Fruit fly (Drosophila melanogaster) whole organism, embryonic: ENCODE data around the gene superdeath.

Source experiments
- Abd-B ChIP-seq: fragments of 200-800 bp; sonication (Bioruptor generic); optimal IDR thresholded peaks from 2 replicates; lab custom pipeline; 2018; ENCODE audit warnings: missing biosample characterization, mild to moderate bottlenecking, missing genetic modification characterization, moderate library complexity
- CG10366 ChIP-seq: fragments of 200-800 bp; sonication (Bioruptor generic); IDR thresholded peaks from 2 replicates; pipeline ENCODE4 v1.3.6; 2022; ENCODE audit warnings: missing biosample characterization, missing genetic modification characterization
- CG12155 ChIP-seq: fragments of 200-800 bp; sonication (Bioruptor generic); optimal IDR thresholded peaks from 3 replicates; lab custom pipeline; 2016; ENCODE audit warnings: missing biosample characterization, missing genetic modification characterization
- CG12942 ChIP-seq: fragments of 200-800 bp; sonication (Bioruptor generic); optimal IDR thresholded peaks from 3 replicates; lab custom pipeline; 2016; ENCODE audit warnings: missing biosample characterization, missing genetic modification characterization
- CG14965 ChIP-seq: fragments of 200-800 bp; sonication (Bioruptor generic); optimal IDR thresholded peaks from 2 replicates; lab custom pipeline; 2016; ENCODE audit warnings: missing biosample characterization, missing genetic modification characterization, borderline replicate concordance
- CG15073 ChIP-seq: fragments of 200-800 bp; sonication (Bioruptor generic); optimal IDR thresholded peaks from 2 replicates; lab custom pipeline; 2016; ENCODE audit warnings: missing biosample characterization, missing genetic modification characterization
- CG15601 ChIP-seq: fragments of 200-800 bp; sonication (Bioruptor generic); optimal IDR thresholded peaks from 3 replicates; lab custom pipeline; 2019; ENCODE audit warnings: missing biosample characterization, mild to moderate bottlenecking, missing genetic modification characterization, moderate library complexity
- CG17328 ChIP-seq: fragments of 200-800 bp; sonication (Bioruptor generic); IDR thresholded peaks from 2 replicates; pipeline ENCODE4 v1.3.6; 2022; ENCODE audit warnings: missing biosample characterization, missing genetic modification characterization
- CG18262 ChIP-seq: fragments of 200-800 bp; optimal IDR thresholded peaks from 3 replicates; lab custom pipeline; 2019; ENCODE audit warnings: missing biosample characterization, mild to moderate bottlenecking, missing genetic modification characterization, moderate library complexity
- CG2678 ChIP-seq: fragments of 200-800 bp; sonication (Bioruptor generic); optimal IDR thresholded peaks from 3 replicates; lab custom pipeline; 2019; ENCODE audit warnings: missing biosample characterization, mild to moderate bottlenecking, missing genetic modification characterization, moderate library complexity
- CG2712 ChIP-seq: fragments of 200-800 bp; optimal IDR thresholded peaks from 3 replicates; lab custom pipeline; 2019; ENCODE audit warnings: missing biosample characterization, mild to moderate bottlenecking, missing genetic modification characterization, moderate library complexity
- CG30020 ChIP-seq: fragments of 200-800 bp; optimal IDR thresholded peaks from 2 replicates; lab custom pipeline; 2019; ENCODE audit warnings: missing biosample characterization, mild to moderate bottlenecking, missing genetic modification characterization, moderate library complexity
- CG3163 ChIP-seq: fragments of 200-800 bp; sonication (Bioruptor generic); optimal IDR thresholded peaks from 3 replicates; lab custom pipeline; 2016; ENCODE audit warnings: missing biosample characterization, missing genetic modification characterization
- CG4360 ChIP-seq: fragments of 200-800 bp; sonication (Bioruptor generic); IDR thresholded peaks from 2 replicates; pipeline ENCODE4 v1.3.6; 2022; ENCODE audit warnings: missing biosample characterization, missing genetic modification characterization
- CG6254 ChIP-seq: fragments of 200-800 bp; sonication (Bioruptor generic); optimal IDR thresholded peaks from 3 replicates; lab custom pipeline; 2017; ENCODE audit warnings: mild to moderate bottlenecking, missing biosample characterization, missing genetic modification reagents, missing genetic modification characterization
- CG6272 ChIP-seq: fragments of 200-800 bp; sonication (Bioruptor generic); IDR thresholded peaks from 2 replicates; pipeline ENCODE4 v1.3.6; 2022; ENCODE audit warnings: missing biosample characterization, missing genetic modification characterization
- CG6654 ChIP-seq: fragments of 200-800 bp; sonication (Bioruptor generic); optimal IDR thresholded peaks from 2 replicates; lab custom pipeline; 2017; ENCODE audit warnings: missing biosample characterization, mild to moderate bottlenecking, missing genetic modification characterization
- CoRest ChIP-seq: fragments of 200-800 bp; sonication (Bioruptor generic); optimal IDR thresholded peaks from 3 replicates; lab custom pipeline; 2018; ENCODE audit warnings: missing biosample characterization, mild to moderate bottlenecking, missing genetic modification characterization, moderate library complexity
- CrebB ChIP-seq: fragments of 200-800 bp; sonication (Bioruptor generic); optimal IDR thresholded peaks from 3 replicates; lab custom pipeline; 2018; ENCODE audit warnings: missing biosample characterization, mild to moderate bottlenecking, missing genetic modification characterization
- D19B ChIP-seq: fragments of 200-800 bp; sonication (Bioruptor generic); optimal IDR thresholded peaks from 2 replicates; lab custom pipeline; 2017; ENCODE audit warnings: missing biosample characterization, mild to moderate bottlenecking, missing genetic modification characterization
- Deaf1 ChIP-seq: fragments of 200-800 bp; optimal IDR thresholded peaks from 3 replicates; lab custom pipeline; 2019; ENCODE audit warnings: missing biosample characterization, mild to moderate bottlenecking, missing genetic modification characterization, moderate library complexity
- HmgZ ChIP-seq: fragments of 200-800 bp; sonication (Bioruptor generic); optimal IDR thresholded peaks from 2 replicates; lab custom pipeline; 2018; ENCODE audit warnings: missing biosample characterization, mild to moderate bottlenecking, missing genetic modification characterization
- Nf-YC ChIP-seq: fragments of 200-800 bp; optimal IDR thresholded peaks from 3 replicates; lab custom pipeline; 2019; ENCODE audit warnings: missing biosample characterization, mild to moderate bottlenecking, missing genetic modification characterization, moderate library complexity
- Optix ChIP-seq: fragments of 200-800 bp; sonication (Bioruptor generic); IDR thresholded peaks from 3 replicates; pipeline ENCODE4 v1.3.6; 2022; ENCODE audit warnings: missing biosample characterization, missing genetic modification characterization
- Sox100B ChIP-seq: fragments of 200-800 bp; sonication (Bioruptor generic); optimal IDR thresholded peaks from 3 replicates; lab custom pipeline; 2018; ENCODE audit warnings: missing biosample characterization, mild to moderate bottlenecking, missing genetic modification characterization
- Spps ChIP-seq: fragments of 200-800 bp; sonication (Bioruptor generic); optimal IDR thresholded peaks from 2 replicates; lab custom pipeline; 2018; ENCODE audit warnings: missing biosample characterization, mild to moderate bottlenecking, missing genetic modification characterization
- Xrp1 ChIP-seq: fragments of 200-800 bp; sonication (Bioruptor generic); IDR thresholded peaks from 2 replicates; pipeline ENCODE4 v1.3.6; 2022; ENCODE audit warnings: missing biosample characterization, missing genetic modification characterization
- ato ChIP-seq: fragments of 200-800 bp; sonication (Bioruptor generic); IDR thresholded peaks from 2 replicates; pipeline ENCODE4 v1.3.6; 2022; ENCODE audit warnings: missing biosample characterization, missing genetic modification characterization; ENCODE audit not compliant: partially characterized antibody
- chm ChIP-seq: fragments of 200-800 bp; sonication (Bioruptor generic); IDR thresholded peaks from 2 replicates; pipeline ENCODE4 v1.3.6; 2022; ENCODE audit warnings: missing biosample characterization, missing genetic modification characterization
- fd102C ChIP-seq: fragments of 200-800 bp; sonication (Bioruptor generic); optimal IDR thresholded peaks from 2 replicates; lab custom pipeline; 2018; ENCODE audit warnings: missing biosample characterization, mild to moderate bottlenecking, missing genetic modification characterization, moderate library complexity
- gcm2 ChIP-seq: fragments of 200-800 bp; sonication (Bioruptor generic); optimal IDR thresholded peaks from 2 replicates; lab custom pipeline; 2016; ENCODE audit warnings: missing biosample characterization, missing genetic modification characterization
- grau ChIP-seq: fragments of 200-800 bp; optimal IDR thresholded peaks from 3 replicates; lab custom pipeline; 2019; ENCODE audit warnings: missing biosample characterization, mild to moderate bottlenecking, missing genetic modification characterization, moderate library complexity
- gro ChIP-seq: fragments of 200-800 bp; sonication (Bioruptor generic); optimal IDR thresholded peaks from 2 replicates; lab custom pipeline; 2016; ENCODE audit warnings: missing biosample characterization, missing genetic modification characterization
- gsb-n ChIP-seq: fragments of 200-800 bp; sonication (Bioruptor generic); optimal IDR thresholded peaks from 3 replicates; lab custom pipeline; 2018; ENCODE audit warnings: missing biosample characterization, mild to moderate bottlenecking, missing genetic modification characterization
- hkb ChIP-seq, 2 experiments: fragments of 200-800 bp in 1 of 2; fragments of >200 bp in 1 of 2; sonication (Bioruptor generic) in 1 of 2; IDR thresholded peaks in 1 of 2; optimal IDR thresholded peaks in 1 of 2; 2 replicates each; pipeline versions ENCODE4 v1.3.6 to Lab custom; 2017 to 2022; ENCODE audit warnings: missing biosample characterization in 1 of 2, missing genetic modification characterization in 1 of 2
- hth ChIP-seq: fragments of >200 bp; optimal IDR thresholded peaks from 2 replicates; lab custom pipeline; 2017; ENCODE audit warnings: inconsistent platforms
- jing ChIP-seq: fragments of 200-800 bp; sonication (Bioruptor generic); optimal IDR thresholded peaks from 2 replicates; lab custom pipeline; 2018; ENCODE audit warnings: missing biosample characterization, mild to moderate bottlenecking, missing genetic modification characterization
- kah ChIP-seq: fragments of 200-800 bp; sonication (Bioruptor generic); optimal IDR thresholded peaks from 2 replicates; lab custom pipeline; 2018; ENCODE audit warnings: missing biosample characterization, mild to moderate bottlenecking, missing genetic modification characterization
- kay ChIP-seq: fragments of 200-800 bp; sonication (Bioruptor generic); optimal IDR thresholded peaks from 2 replicates; lab custom pipeline; 2016; ENCODE audit warnings: missing biosample characterization, missing genetic modification characterization
- klu ChIP-seq: fragments of 200-800 bp; sonication (Bioruptor generic); IDR thresholded peaks from 2 replicates; pipeline ENCODE4 v1.3.6; 2022; ENCODE audit warnings: missing biosample characterization, missing genetic modification characterization
- knrl ChIP-seq: fragments of 200-800 bp; sonication (Bioruptor generic); IDR thresholded peaks from 3 replicates; pipeline ENCODE4 v1.3.6; 2022; ENCODE audit warnings: missing biosample characterization, missing genetic modification characterization; ENCODE audit not compliant: partially characterized antibody
- lov ChIP-seq, 2 experiments: fragments of 200-800 bp in 1 of 2; fragments of >200 bp in 1 of 2; sonication (Bioruptor generic) in 1 of 2; IDR thresholded peaks in 1 of 2; optimal IDR thresholded peaks in 1 of 2; 2 replicates in 1 of 2; 3 replicates in 1 of 2; pipeline versions ENCODE4 v1.3.6 to Lab custom; 2017 to 2022; ENCODE audit warnings: missing biosample characterization in 1 of 2, missing genetic modification characterization in 1 of 2
- otp ChIP-seq: fragments of 200-800 bp; sonication (Bioruptor generic); IDR thresholded peaks from 3 replicates; pipeline ENCODE4, ENCODE4 v1.3.6; 2022; ENCODE audit warnings: missing biosample characterization, missing genetic modification characterization
- p53 ChIP-seq: fragments of 200-800 bp; sonication (Bioruptor generic); optimal IDR thresholded peaks from 2 replicates; lab custom pipeline; 2016; ENCODE audit warnings: missing biosample characterization, missing genetic modification characterization
- salm ChIP-seq: fragments of 200-800 bp; sonication (Bioruptor generic); optimal IDR thresholded peaks from 2 replicates; lab custom pipeline; 2018; ENCODE audit warnings: missing biosample characterization, mild to moderate bottlenecking, missing genetic modification characterization
- sd ChIP-seq: fragments of 200-800 bp; sonication (Bioruptor generic); optimal IDR thresholded peaks from 3 replicates; lab custom pipeline; 2018; ENCODE audit warnings: missing biosample characterization, mild to moderate bottlenecking, missing genetic modification characterization, moderate library complexity
- sens ChIP-seq: fragments of 200-800 bp; sonication (Bioruptor generic); peaks from one replicate; lab custom pipeline; 2016; ENCODE audit warnings: missing biosample characterization, missing genetic modification characterization
- sna ChIP-seq: fragments of 200-800 bp; sonication (Bioruptor generic); IDR thresholded peaks from 2 replicates; pipeline ENCODE4 v1.3.6; 2022; ENCODE audit warnings: missing biosample characterization, missing genetic modification characterization; ENCODE audit not compliant: partially characterized antibody
- tap ChIP-seq: fragments of 200-800 bp; optimal IDR thresholded peaks from 3 replicates; lab custom pipeline; 2019; ENCODE audit warnings: missing biosample characterization, mild to moderate bottlenecking, missing genetic modification characterization, moderate library complexity
- trem ChIP-seq: fragments of 200-800 bp; optimal IDR thresholded peaks from 3 replicates; lab custom pipeline; 2019; ENCODE audit warnings: missing biosample characterization, mild to moderate bottlenecking, missing genetic modification characterization, moderate library complexity

Gene superdeath

dm6 chr3R:29148072-29148471 is 9.6 kb downstream of the superdeath start, which contains the start of the genes CG11882 and Pglym78 (continued):
- peak; percentile 8 for TF ChIP-seq salm (tag; lab: Kevin White, UChicago)
- TF ChIP-seq CG6272 = peak; percentile 41; the same call in 1 of the 2 replicates
- peak; percentile 31 for TF ChIP-seq grau (tag; lab: Kevin White, UChicago)
- 0 out of 2 replicates have a peak, but pooled peaks have one; percentile 57 for TF ChIP-seq sna (GFP tag; lab: Robert Waterston, UW)
- TF ChIP-seq CG15601 (tag; lab: Kevin White, UChicago) = peak; percentile 54
- TF ChIP-seq Spps (tag; lab: Kevin White, UChicago) = no peak
- peak; percentile 20 for TF ChIP-seq kay (GFP tag; lab: Kevin White, UChicago)
- no peak for TF ChIP-seq CG18262 (tag; lab: Kevin White, UChicago)
- TF ChIP-seq sens (GFP tag; lab: Kevin White, UChicago) = peak; percentile 88
- TF ChIP-seq CG15073 = no peak
- no peak for TF ChIP-seq gsb-n
- peak; percentile 55 for TF ChIP-seq CoRest (tag; lab: Kevin White, UChicago)
- TF ChIP-seq CG17328 (GFP tag; lab: Robert Waterston, UW) = peak; percentile 40; the same call in 1 of the 2 replicates
- TF ChIP-seq CG3163 (GFP tag; lab: Kevin White, UChicago) = peak; percentile 50
- no peak for TF ChIP-seq CG6654
- peak; percentile 37 for TF ChIP-seq Nf-YC
- TF ChIP-seq p53 (GFP tag; lab: Kevin White, UChicago) = peak; percentile 41
- TF ChIP-seq knrl (GFP tag; lab: Robert Waterston, UW) = peak; percentile 48; the same call in 1 of the 3 replicates
- TF ChIP-seq CG12155 (GFP tag; lab: Kevin White, UChicago) = peak; percentile 57
- no peak for TF ChIP-seq Deaf1
- TF ChIP-seq Sox100B = no peak
- TF ChIP-seq otp (GFP tag; lab: Robert Waterston, UW) = peak; percentile 61; the same call in 1 of the 3 replicates
- no peak for TF ChIP-seq CG2678 (tag; lab: Kevin White, UChicago)
- no peak for TF ChIP-seq sd (tag; lab: Kevin White, UChicago)
- peak; percentile 80 for TF ChIP-seq chm (GFP tag; lab: Robert Waterston, UW)
- no peak for TF ChIP-seq hth (lab: Kevin White, UChicago)
- TF ChIP-seq CG12942 (GFP tag; lab: Kevin White, UChicago) = peak; percentile 37
- TF ChIP-seq Xrp1 (GFP tag; lab: Robert Waterston, UW) = peak; percentile 20; the same call in 1 of the 2 replicates
- no peak; the same call in 1 of the 2 replicates for TF ChIP-seq CG4360 (GFP tag; lab: Robert Waterston, UW)
- TF ChIP-seq Optix (GFP tag; lab: Robert Waterston, UW) = no peak
- no peak for TF ChIP-seq CG6254
- TF ChIP-seq hkb (optimal IDR thresholded peaks at IDR 0.05; lab: Kevin White, UChicago) = no peak
- TF ChIP-seq hkb (GFP tag; IDR thresholded peaks at IDR 0.05; lab: Robert Waterston, UW) = no peak; the same call in 1 of the 2 replicates
- no peak for TF ChIP-seq jing
- no peak for TF ChIP-seq CG10366 (GFP tag; lab: Robert Waterston, UW)
- no peak for TF ChIP-seq CG30020 (tag; lab: Kevin White, UChicago)
- TF ChIP-seq trem = peak; percentile 98
- TF ChIP-seq HmgZ (tag; lab: Kevin White, UChicago) = peak; percentile 89
- TF ChIP-seq ato (GFP tag; lab: Robert Waterston, UW) = peak; percentile 72
- TF ChIP-seq Abd-B = no peak
- no peak for TF ChIP-seq D19B (GFP tag; lab: Kevin White, UChicago)
- no peak for TF ChIP-seq klu (GFP tag; lab: Robert Waterston, UW)
- TF ChIP-seq lov (optimal IDR thresholded peaks at IDR 0.05; lab: Kevin White, UChicago) = no peak
- TF ChIP-seq lov (GFP tag; IDR thresholded peaks at IDR 0.05; lab: Robert Waterston, UW) = no peak
- peak; percentile 54 for TF ChIP-seq CG2712 (tag; lab: Kevin White, UChicago)
- TF ChIP-seq fd102C (GFP tag; lab: Kevin White, UChicago) = no peak
- no peak for TF ChIP-seq gcm2
- no peak for TF ChIP-seq tap (tag; lab: Kevin White, UChicago)
- TF ChIP-seq CrebB = peak; percentile 67
- no peak for TF ChIP-seq CG14965 (GFP tag; lab: Kevin White, UChicago)
- peak; percentile 82 for TF ChIP-seq kah (GFP tag; lab: Kevin White, UChicago)
- TF ChIP-seq gro (GFP tag; lab: Kevin White, UChicago) = peak; percentile 55
